Worm (Caenorhabditis elegans) whole organism, early embryonic: ENCODE results near the gene F35C5.1.

ENCODE experiments used
- B0310.2 ChIP-seq: sonication (generic microtip); optimal IDR thresholded peaks from 2 replicates; lab custom pipeline; 2016; ENCODE audit warnings: mild to moderate bottlenecking, missing genetic modification characterization, missing compliant biosample characterization
- F13C5.2 ChIP-seq: sonication (generic microtip); optimal IDR thresholded peaks from 2 replicates; lab custom pipeline; 2017; ENCODE audit warnings: mild to moderate bottlenecking, missing genetic modification characterization, inconsistent platforms, missing compliant biosample characterization
- aly-1 ChIP-seq: sonication (generic microtip); optimal IDR thresholded peaks from 2 replicates; lab custom pipeline; 2016; ENCODE audit warnings: missing genetic modification characterization, missing compliant biosample characterization
- ama-1 ChIP-seq: fragments of 150-350 bp; optimal IDR thresholded peaks from 2 replicates; lab custom pipeline; 2014
- ceh-13 ChIP-seq: fragments of 200-800 bp; sonication (Bioruptor generic); optimal IDR thresholded peaks from 2 replicates; lab custom pipeline; 2018; ENCODE audit warnings: mild to moderate bottlenecking, missing genetic modification characterization, missing compliant biosample characterization
- ceh-36 ChIP-seq: sonication (generic microtip); optimal IDR thresholded peaks from 2 replicates; lab custom pipeline; 2016; ENCODE audit warnings: missing genetic modification characterization, inconsistent platforms, missing compliant biosample characterization
- ets-7 ChIP-seq: sonication (generic microtip); optimal IDR thresholded peaks from 2 replicates; lab custom pipeline; 2016; ENCODE audit warnings: missing genotype, missing genetic modification characterization, missing compliant biosample characterization
- flt-1 ChIP-seq: fragments of 200-800 bp; sonication (Bioruptor generic); IDR thresholded peaks from 2 replicates; pipeline ENCODE4 v1.3.6; 2022; ENCODE audit warnings: missing genetic modification characterization, missing compliant biosample characterization
- hmbx-1 ChIP-seq: sonication (generic microtip); optimal IDR thresholded peaks from 2 replicates; lab custom pipeline; 2016; ENCODE audit warnings: mild to moderate bottlenecking, missing genetic modification characterization, missing compliant biosample characterization
- hmg-4 ChIP-seq: fragments of 200-800 bp; sonication (Bioruptor generic); optimal IDR thresholded peaks from 2 replicates; lab custom pipeline; 2018; ENCODE audit warnings: mild to moderate bottlenecking, missing genetic modification characterization, missing compliant biosample characterization
- hnd-1 ChIP-seq: sonication (generic microtip); optimal IDR thresholded peaks from 2 replicates; lab custom pipeline; 2016; ENCODE audit warnings: missing genetic modification characterization, missing compliant biosample characterization
- pes-1 ChIP-seq: fragments of 200-800 bp; sonication (Bioruptor generic); IDR thresholded peaks from 2 replicates; pipeline ENCODE4 v1.3.6; 2022; ENCODE audit warnings: missing genetic modification reagents, missing genetic modification characterization, missing compliant biosample characterization
- scrt-1 ChIP-seq: fragments of 200-800 bp; sonication (Bioruptor generic); IDR thresholded peaks from 2 replicates; pipeline ENCODE4 v1.3.6; 2022; ENCODE audit warnings: missing genetic modification characterization, missing compliant biosample characterization
- sea-1 ChIP-seq: fragments of 200-800 bp; sonication (Bioruptor generic); conservative IDR thresholded peaks from 2 replicates; pipeline ENCODE4 v1.3.6; 2022; ENCODE audit warnings: missing genetic modification characterization, missing compliant biosample characterization
- tbx-11 ChIP-seq: fragments of 200-800 bp; sonication (Bioruptor generic); IDR thresholded peaks from 2 replicates; pipeline ENCODE4 v1.3.6; 2022; ENCODE audit warnings: missing genetic modification characterization, missing compliant biosample characterization
- tbx-37 ChIP-seq: fragments of 200-800 bp; sonication (Bioruptor generic); conservative IDR thresholded peaks from 2 replicates; pipeline ENCODE4 v1.3.6; 2022; ENCODE audit warnings: missing genetic modification reagents, missing genetic modification characterization, missing compliant biosample characterization
- tra-4 ChIP-seq: sonication (generic microtip); optimal IDR thresholded peaks from 2 replicates; lab custom pipeline; 2017; ENCODE audit warnings: missing genetic modification characterization, missing compliant biosample characterization

F35C5.1 gene

DNA sequence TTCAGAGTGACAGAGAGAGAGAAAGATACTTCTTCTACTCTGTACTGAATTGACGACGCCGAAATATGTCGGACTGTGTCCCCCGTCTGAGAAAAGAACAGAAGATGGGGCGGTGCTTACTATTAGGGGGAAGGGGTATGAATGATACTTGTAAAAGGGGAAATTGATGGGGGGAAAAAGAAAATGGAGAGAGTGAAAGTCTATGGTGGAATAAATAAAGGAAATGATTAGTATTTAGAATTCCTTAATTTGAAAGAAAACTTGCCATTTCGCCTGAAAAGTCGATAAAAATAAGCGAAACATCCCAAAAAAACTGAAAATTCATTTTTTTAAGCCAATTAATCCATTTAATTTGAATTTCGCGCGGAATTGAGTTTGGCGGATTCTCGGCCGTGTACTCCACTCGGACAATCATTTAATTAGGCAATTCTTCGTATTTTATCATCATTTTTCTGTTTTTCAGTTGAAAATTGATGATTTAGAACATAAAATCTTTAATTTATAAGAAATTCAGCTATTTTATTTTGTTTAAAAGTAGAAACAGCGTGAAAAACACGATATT is 34.0 kb downstream of the F35C5.1 start, which contains the start of gene F35C5.12:
F35C5.12 (minus strand) TSS at position 51 of the 562 bp plus-strand sequence.
- TF ChIP-seq tbx-11 (GFP tag; lab: Robert Waterston, UW) = no peak

DNA sequence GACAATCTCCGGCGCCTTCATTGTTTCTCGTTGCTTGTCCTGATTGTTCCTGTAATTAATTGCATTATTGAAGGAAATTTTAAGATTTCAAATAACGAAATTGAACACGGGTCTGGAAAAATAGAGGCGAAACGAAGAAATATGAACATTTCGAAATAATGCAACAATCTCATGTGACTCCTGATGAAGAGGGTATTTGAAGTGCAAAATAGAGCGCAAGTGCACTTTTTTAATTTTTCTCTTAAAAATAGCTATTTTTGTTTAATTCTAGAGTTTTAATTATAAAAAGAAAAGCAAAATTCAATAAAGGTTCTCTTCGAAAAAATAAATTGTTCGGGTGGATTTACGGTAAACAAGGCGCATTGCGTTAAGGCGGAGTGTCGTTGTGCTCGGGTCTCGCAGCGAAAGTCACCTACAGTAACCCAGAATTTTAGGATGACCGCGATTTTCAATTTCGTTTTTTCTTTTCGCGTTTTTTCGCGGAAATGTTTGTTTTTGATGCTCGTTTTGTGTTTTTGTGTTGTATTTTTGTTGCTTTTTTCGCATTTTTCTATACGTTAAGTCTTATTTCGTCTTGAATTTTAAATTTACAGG is 38.5 kb downstream of the F35C5.1 start, which contains the start of the genes F58G1.2 and wago-4:
F58G1.2 (minus strand) TSS at position 51 of the 594 bp plus-strand sequence.
wago-4 (plus strand) TSS at position 592 of the 594 bp plus-strand sequence.
- TF ChIP-seq B0310.2 (tag; lab: Kevin White, UChicago) (no peak), ceh-36 (no peak), scrt-1 (GFP tag; lab: Robert Waterston, UW) (no peak), aly-1 (tag; lab: Kevin White, UChicago) (no peak), ets-7 (tag; lab: Kevin White, UChicago) (no peak), hmbx-1 (tag; lab: Kevin White, UChicago) (no peak), flt-1 (GFP tag; lab: Robert Waterston, UW) (no peak), F13C5.2 (tag; lab: Kevin White, UChicago) (no peak), ama-1 (lab: Kevin White, UChicago) (no peak), tbx-11 (GFP tag; lab: Robert Waterston, UW) (no peak), pes-1 (GFP tag; lab: Robert Waterston, UW) (no peak)

DNA sequence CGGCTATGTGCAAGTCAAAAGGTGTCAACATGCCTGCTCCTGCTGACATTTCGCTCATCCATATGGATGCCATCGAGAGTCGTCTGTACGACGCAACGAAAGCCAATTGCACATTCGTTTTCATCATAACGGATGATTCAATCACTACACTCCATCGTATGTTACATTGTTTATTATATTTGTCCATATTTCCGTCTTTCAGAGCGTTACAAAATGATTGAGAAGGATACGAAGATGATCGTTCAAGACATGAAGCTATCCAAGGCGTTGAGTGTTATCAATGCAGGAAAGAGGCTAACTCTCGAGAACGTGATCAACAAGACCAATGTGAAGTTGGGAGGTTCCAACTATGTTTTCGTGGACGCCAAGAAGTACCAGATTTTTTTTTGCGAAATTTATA is 40.9 kb downstream of the F35C5.1 start:
- TF ChIP-seq hmg-4 (GFP tag; lab: Kevin White, UChicago) (no peak), sea-1 (GFP tag; lab: Robert Waterston, UW) (no peak), F13C5.2 (tag; lab: Kevin White, UChicago) (no peak), tra-4 (tag; lab: Kevin White, UChicago) (no peak), tbx-37 (GFP tag; lab: Robert Waterston, UW) (no peak), ets-7 (tag; lab: Kevin White, UChicago) (no peak), ceh-13 (GFP tag; lab: Kevin White, UChicago) (no peak), flt-1 (GFP tag; lab: Robert Waterston, UW) (no peak), pes-1 (GFP tag; lab: Robert Waterston, UW) (no peak)

DNA sequence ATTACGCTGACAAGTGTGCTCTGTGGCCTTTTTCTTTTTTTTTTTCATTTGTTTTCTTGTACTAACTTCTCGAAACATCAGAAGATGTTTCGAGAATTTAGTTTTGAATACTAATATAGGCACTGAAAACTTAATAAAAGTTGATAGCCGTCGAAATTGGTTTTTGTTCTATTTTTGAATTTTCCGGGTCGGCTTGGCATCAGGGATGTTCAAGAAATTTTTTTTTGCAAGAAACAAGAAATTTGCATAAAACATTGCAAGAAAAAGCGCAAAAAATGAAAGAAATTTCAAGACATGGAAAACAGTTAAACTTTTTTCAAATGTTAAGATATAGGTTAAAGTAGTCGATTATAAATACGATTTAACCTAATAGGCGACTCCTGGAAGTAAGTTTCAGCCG is 42.6 kb downstream of the F35C5.1 start:
- TF ChIP-seq ets-7 (tag; lab: Kevin White, UChicago) (no peak), tbx-11 (GFP tag; lab: Robert Waterston, UW) (no peak), tra-4 (tag; lab: Kevin White, UChicago) (no peak), scrt-1 (GFP tag; lab: Robert Waterston, UW) (no peak), hmbx-1 (tag; lab: Kevin White, UChicago) (no peak), hnd-1 (tag; lab: Kevin White, UChicago) (no peak), hmg-4 (GFP tag; lab: Kevin White, UChicago) (no peak), F13C5.2 (tag; lab: Kevin White, UChicago) (no peak), sea-1 (GFP tag; lab: Robert Waterston, UW) (no peak), B0310.2 (tag; lab: Kevin White, UChicago) (no peak), ama-1 (lab: Kevin White, UChicago) (no peak), pes-1 (GFP tag; lab: Robert Waterston, UW) (no peak), ceh-36 (no peak), aly-1 (tag; lab: Kevin White, UChicago) (no peak)

DNA sequence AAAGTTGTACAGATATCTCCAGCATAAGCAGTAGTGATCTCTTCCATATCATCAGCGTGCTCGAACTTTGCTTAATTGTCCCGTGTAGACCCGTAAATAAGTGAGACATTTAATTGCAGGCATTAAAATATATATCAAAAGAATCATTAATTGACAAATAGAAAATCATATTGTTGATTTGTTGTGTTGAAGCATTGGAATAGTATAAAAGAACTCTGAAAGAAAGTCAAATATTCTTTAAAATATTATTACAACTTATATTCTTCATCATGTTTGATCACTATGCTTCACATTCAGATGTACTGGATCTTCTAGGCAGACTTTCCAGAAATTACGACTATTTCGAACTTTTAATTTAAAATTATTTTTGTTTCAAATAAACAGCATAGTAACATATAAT is 44.9 kb downstream of the F35C5.1 start, which contains the start of gene F58G1.8:
F58G1.8 (minus strand) TSS at position 101 of the 400 bp plus-strand sequence.
- TF ChIP-seq ceh-36 (no peak), aly-1 (tag; lab: Kevin White, UChicago) (no peak), ets-7 (tag; lab: Kevin White, UChicago) (no peak), tra-4 (tag; lab: Kevin White, UChicago) (no peak), F13C5.2 (tag; lab: Kevin White, UChicago) (no peak), scrt-1 (GFP tag; lab: Robert Waterston, UW) (no peak), tbx-11 (GFP tag; lab: Robert Waterston, UW) (no peak), hnd-1 (tag; lab: Kevin White, UChicago) (no peak), ama-1 (lab: Kevin White, UChicago) (no peak), sea-1 (GFP tag; lab: Robert Waterston, UW) (no peak), flt-1 (GFP tag; lab: Robert Waterston, UW) (no peak), hmbx-1 (tag; lab: Kevin White, UChicago) (no peak), pes-1 (GFP tag; lab: Robert Waterston, UW) (no peak), ceh-13 (GFP tag; lab: Kevin White, UChicago) (no peak), hmg-4 (GFP tag; lab: Kevin White, UChicago) (no peak), B0310.2 (tag; lab: Kevin White, UChicago) (no peak), tbx-37 (GFP tag; lab: Robert Waterston, UW) (no peak)

DNA sequence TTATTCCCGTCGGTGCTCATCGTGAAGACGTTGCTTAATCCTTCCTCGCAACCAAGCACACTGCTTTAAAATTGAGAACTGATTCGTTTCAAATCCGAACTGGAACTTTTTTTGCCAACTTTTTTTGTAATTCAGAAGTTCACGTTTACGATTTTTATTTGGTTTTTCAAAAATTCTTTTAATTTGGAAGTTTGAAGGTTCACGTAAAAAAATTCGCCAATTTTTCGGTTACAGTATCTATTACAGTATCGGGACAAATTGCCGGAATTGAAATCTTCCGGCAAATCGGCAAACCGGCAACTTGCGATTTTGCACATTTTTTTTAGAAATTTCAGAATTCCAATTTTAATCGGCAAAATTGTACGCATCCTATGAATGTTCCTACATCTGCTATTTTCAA is 47.6 kb downstream of the F35C5.1 start, which contains the start of gene F58G1.3:
F58G1.3 (minus strand) TSS at position 101 of the 400 bp plus-strand sequence.
- no peak for TF ChIP-seq ama-1 (lab: Kevin White, UChicago)
- TF ChIP-seq tbx-11 (GFP tag; lab: Robert Waterston, UW) = no peak
- TF ChIP-seq ets-7 (tag; lab: Kevin White, UChicago) = no peak
- TF ChIP-seq ceh-13 (GFP tag; lab: Kevin White, UChicago) = no peak
- no peak for TF ChIP-seq flt-1 (GFP tag; lab: Robert Waterston, UW)
- no peak for TF ChIP-seq F13C5.2 (tag; lab: Kevin White, UChicago)
- no peak for TF ChIP-seq aly-1 (tag; lab: Kevin White, UChicago)

DNA sequence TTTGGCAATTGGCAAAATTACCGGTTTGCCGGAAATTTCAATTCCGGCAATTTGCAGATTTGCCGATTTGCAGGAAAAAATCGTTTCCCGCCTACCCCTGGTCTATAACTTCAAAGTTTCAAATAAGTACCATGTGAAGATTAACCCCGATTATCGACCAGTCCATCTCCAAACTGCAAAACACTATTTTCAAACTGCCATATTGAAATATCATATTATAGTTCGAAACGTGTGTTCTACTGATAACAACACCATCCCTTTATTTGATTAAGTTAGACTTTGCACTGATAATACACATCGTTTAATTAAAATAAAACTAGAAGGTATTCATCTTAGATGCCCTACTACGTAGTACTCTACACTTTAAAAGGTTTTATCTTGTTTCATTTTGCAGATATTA is 49.5 kb downstream of the F35C5.1 start:
- TF ChIP-seq tbx-37 (GFP tag; lab: Robert Waterston, UW) (no peak), hmbx-1 (tag; lab: Kevin White, UChicago) (no peak), ceh-36 (no peak), sea-1 (GFP tag; lab: Robert Waterston, UW) (no peak), ama-1 (lab: Kevin White, UChicago) (no peak), tbx-11 (GFP tag; lab: Robert Waterston, UW) (no peak), pes-1 (GFP tag; lab: Robert Waterston, UW) (no peak), ceh-13 (GFP tag; lab: Kevin White, UChicago) (no peak), ets-7 (tag; lab: Kevin White, UChicago) (no peak), scrt-1 (GFP tag; lab: Robert Waterston, UW) (no peak)
